Worm (Caenorhabditis elegans) whole organism, young adult: ENCODE results near the gene dph-7.
A peak's percentile ranks its signal among the peaks of the same experiment; 100 is the strongest.

Source experiments
- B0336.3 ChIP-seq: fragments of 200-800 bp; sonication (Bioruptor generic); IDR thresholded peaks from 2 replicates; pipeline ENCODE4 v1.3.6; 2022; ENCODE audit warnings: missing genetic modification characterization, missing compliant biosample characterization
- D2030.7 ChIP-seq: fragments of 200-800 bp; sonication (Bioruptor generic); IDR thresholded peaks from 2 replicates; pipeline ENCODE4 v1.3.6; 2022; ENCODE audit warnings: missing genetic modification reagents, missing genetic modification characterization, missing compliant biosample characterization
- F10E7.11 ChIP-seq: sonication (generic microtip); optimal IDR thresholded peaks from 2 replicates; lab custom pipeline; 2017; ENCODE audit warnings: mild to moderate bottlenecking, missing genetic modification characterization, moderate library complexity, missing compliant biosample characterization
- F22D6.2 ChIP-seq: sonication (generic microtip); optimal IDR thresholded peaks from 2 replicates; lab custom pipeline; 2016; ENCODE audit warnings: mild to moderate bottlenecking, missing genetic modification characterization, missing compliant biosample characterization
- F23B12.7 ChIP-seq: sonication (generic microtip); optimal IDR thresholded peaks from 2 replicates; lab custom pipeline; 2017; ENCODE audit warnings: missing genetic modification characterization, mild to moderate bottlenecking, missing compliant biosample characterization, antibody characterized with exemption, moderate library complexity; ENCODE audit not compliant: insufficient read depth
- F37B4.10 ChIP-seq: fragments of 200-800 bp; sonication (Bioruptor generic); IDR thresholded peaks from 2 replicates; pipeline ENCODE4 v1.3.6; 2022; ENCODE audit warnings: missing genetic modification characterization, missing compliant biosample characterization
- F39B2.1 ChIP-seq: fragments of 200-800 bp; sonication (Bioruptor generic); IDR thresholded peaks from 2 replicates; pipeline ENCODE4 v1.3.6; 2022; ENCODE audit warnings: missing genetic modification reagents, missing genetic modification characterization, missing compliant biosample characterization
- K11D2.4 ChIP-seq: fragments of 200-800 bp; sonication (Bioruptor generic); IDR thresholded peaks from 2 replicates; pipeline ENCODE4 v1.3.6; 2022; ENCODE audit warnings: missing genetic modification reagents, missing genetic modification characterization, missing compliant biosample characterization
- K12H6.12 ChIP-seq: fragments of 200-800 bp; sonication (Bioruptor generic); optimal IDR thresholded peaks from 2 replicates; lab custom pipeline; 2018; ENCODE audit warnings: mild to moderate bottlenecking, missing genetic modification characterization, missing compliant biosample characterization
- T26A5.8 ChIP-seq: sonication (generic microtip); optimal IDR thresholded peaks from 2 replicates; lab custom pipeline; 2016; ENCODE audit warnings: missing genetic modification characterization, missing compliant biosample characterization
- Y56A3A.18 ChIP-seq: fragments of 200-800 bp; sonication (Bioruptor generic); IDR thresholded peaks from 2 replicates; pipeline ENCODE4 v1.3.6; 2022; ENCODE audit warnings: missing genetic modification reagents, missing genetic modification characterization, missing compliant biosample characterization
- Y79H2A.3 ChIP-seq: fragments of 200-800 bp; sonication (Bioruptor generic); conservative IDR thresholded peaks from 2 replicates; pipeline ENCODE4 v1.3.6; 2022; ENCODE audit warnings: missing genetic modification reagents, missing genetic modification characterization, missing compliant biosample characterization
- aptf-2 ChIP-seq: fragments of 200-800 bp; sonication (Bioruptor generic); conservative IDR thresholded peaks from 2 replicates; pipeline ENCODE4 v1.3.6; 2022; ENCODE audit warnings: missing genetic modification reagents, missing genetic modification characterization, missing compliant biosample characterization
- aptf-3 ChIP-seq: fragments of 200-800 bp; sonication (Bioruptor generic); IDR thresholded peaks from 2 replicates; pipeline ENCODE4 v1.3.6; 2022; ENCODE audit warnings: missing genetic modification characterization, missing compliant biosample characterization
- atf-7 ChIP-seq: sonication (generic microtip); optimal IDR thresholded peaks from 2 replicates; lab custom pipeline; 2017; ENCODE audit warnings: mild to moderate bottlenecking, missing genetic modification characterization, missing compliant biosample characterization
- attf-5 ChIP-seq: fragments of 200-800 bp; sonication (Bioruptor generic); optimal IDR thresholded peaks from 2 replicates; lab custom pipeline; 2018; ENCODE audit warnings: mild to moderate bottlenecking, missing genetic modification characterization, missing compliant biosample characterization
- attf-6 ChIP-seq: fragments of 200-800 bp; sonication (Bioruptor generic); IDR thresholded peaks from 2 replicates; pipeline ENCODE4 v1.3.6; 2022; ENCODE audit warnings: missing genetic modification reagents, missing genetic modification characterization, missing compliant biosample characterization
- bed-2 ChIP-seq: fragments of 200-800 bp; sonication (Bioruptor generic); IDR thresholded peaks from 2 replicates; pipeline ENCODE4 v1.3.6; 2022; ENCODE audit warnings: missing genetic modification reagents, missing genetic modification characterization, missing compliant biosample characterization
- ccch-3 ChIP-seq: fragments of 200-800 bp; sonication (Bioruptor generic); optimal IDR thresholded peaks from 2 replicates; lab custom pipeline; 2018; ENCODE audit warnings: mild to moderate bottlenecking, missing genetic modification characterization, missing compliant biosample characterization
- cebp-1 ChIP-seq, 2 experiments: fragments of 200-800 bp in 1 of 2; sonication (Bioruptor generic) in 1 of 2; sonication (generic microtip) in 1 of 2; IDR thresholded peaks in 1 of 2; optimal IDR thresholded peaks in 1 of 2; 2 replicates each; pipeline versions ENCODE4 v1.3.6 to Lab custom; 2017 to 2022; ENCODE audit warnings: missing compliant biosample characterization in 2 of 2, missing genetic modification characterization in 2 of 2, mild to moderate bottlenecking in 1 of 2, missing genetic modification reagents in 1 of 2, moderate library complexity in 1 of 2
- ceh-100 ChIP-seq: fragments of 200-800 bp; sonication (Bioruptor generic); IDR thresholded peaks from 2 replicates; pipeline ENCODE4 v1.3.6; 2022; ENCODE audit warnings: missing genetic modification reagents, missing genetic modification characterization, missing compliant biosample characterization
- ceh-27 ChIP-seq: fragments of 200-800 bp; sonication (Bioruptor generic); optimal IDR thresholded peaks from 2 replicates; lab custom pipeline; 2018; ENCODE audit warnings: mild to moderate bottlenecking, missing genetic modification characterization, moderate library complexity, missing compliant biosample characterization
- ceh-40 ChIP-seq: fragments of 200-800 bp; sonication (Bioruptor generic); IDR thresholded peaks from 2 replicates; pipeline ENCODE4 v1.3.6; 2022; ENCODE audit warnings: missing genetic modification characterization, missing compliant biosample characterization
- ceh-91 ChIP-seq: fragments of 200-800 bp; sonication (Bioruptor generic); IDR thresholded peaks from 2 replicates; pipeline ENCODE4 v1.3.6; 2022; ENCODE audit warnings: missing genetic modification reagents, missing genetic modification characterization, missing compliant biosample characterization
- dox-1 ChIP-seq: fragments of 200-800 bp; sonication (Bioruptor generic); IDR thresholded peaks from 2 replicates; pipeline ENCODE4 v1.3.6; 2022; ENCODE audit warnings: missing genetic modification reagents, missing genetic modification characterization, missing compliant biosample characterization
- efl-1 ChIP-seq: fragments of 150-350 bp; optimal IDR thresholded peaks from 2 replicates; lab custom pipeline; 2014; ENCODE audit warnings: missing biosample characterization, missing genetic modification reagents, missing genetic modification characterization
- fkh-3 ChIP-seq: sonication (generic microtip); optimal IDR thresholded peaks from 2 replicates; lab custom pipeline; 2016; ENCODE audit warnings: mild to moderate bottlenecking, missing genetic modification characterization, missing compliant biosample characterization
- gei-17 ChIP-seq: fragments of 200-800 bp; sonication (Bioruptor generic); optimal IDR thresholded peaks from 2 replicates; lab custom pipeline; 2018; ENCODE audit warnings: mild to moderate bottlenecking, missing genetic modification characterization, missing compliant biosample characterization
- him-1 ChIP-seq: sonication (generic microtip); optimal IDR thresholded peaks from 2 replicates; lab custom pipeline; 2016; ENCODE audit warnings: missing genotype, missing genetic modification reagents, missing genetic modification characterization, missing compliant biosample characterization
- hlh-26 ChIP-seq: fragments of 200-800 bp; sonication (Bioruptor generic); conservative IDR thresholded peaks from 2 replicates; pipeline ENCODE4 v1.3.6; 2022; ENCODE audit warnings: missing genetic modification reagents, missing genetic modification characterization, missing compliant biosample characterization
- hrde-1 ChIP-seq: sonication (generic microtip); optimal IDR thresholded peaks from 2 replicates; lab custom pipeline; 2016; ENCODE audit warnings: missing genetic modification characterization, mild to moderate bottlenecking, missing compliant biosample characterization, moderate library complexity, missing genotype, missing genetic modification reagents, borderline replicate concordance
- hsf-1 ChIP-seq: fragments of 200-800 bp; sonication (Bioruptor generic); IDR thresholded peaks from 2 replicates; pipeline ENCODE4 v1.3.6; 2022; ENCODE audit warnings: missing genetic modification reagents, missing genetic modification characterization, missing compliant biosample characterization
- lag-1 ChIP-seq: fragments of 200-800 bp; sonication (Bioruptor generic); IDR thresholded peaks from 2 replicates; pipeline ENCODE4 v1.3.6; 2022; ENCODE audit warnings: missing genetic modification reagents, missing genetic modification characterization, missing compliant biosample characterization
- let-526 ChIP-seq: fragments of 200-800 bp; sonication (Bioruptor generic); IDR thresholded peaks from 2 replicates; pipeline ENCODE4 v1.3.6; 2022; ENCODE audit warnings: missing genetic modification reagents, missing genetic modification characterization, missing compliant biosample characterization
- lin-26 ChIP-seq: fragments of 200-800 bp; sonication (Bioruptor generic); IDR thresholded peaks from 2 replicates; pipeline ENCODE4 v1.3.6; 2022; ENCODE audit warnings: missing genetic modification reagents, missing genetic modification characterization, missing compliant biosample characterization
- lin-35 ChIP-seq, 3 experiments: fragments of 150-350 bp in 2 of 3; sonication (generic microtip) in 1 of 3; optimal IDR thresholded peaks; 2 replicates each; lab custom pipeline; 2014 to 2018; ENCODE audit warnings: missing biosample characterization in 3 of 3, missing genetic modification characterization in 3 of 3, missing genetic modification reagents in 3 of 3
- madf-10 ChIP-seq: sonication (generic microtip); optimal IDR thresholded peaks from 2 replicates; lab custom pipeline; 2016; ENCODE audit warnings: mild to moderate bottlenecking, missing genetic modification characterization, missing compliant biosample characterization
- mcd-1 ChIP-seq: fragments of 200-800 bp; sonication (Bioruptor generic); IDR thresholded peaks from 2 replicates; pipeline ENCODE4 v1.3.6; 2022; ENCODE audit warnings: missing genetic modification reagents, missing genetic modification characterization, missing compliant biosample characterization
- mel-28 ChIP-seq: sonication (generic microtip); optimal IDR thresholded peaks from 2 replicates; lab custom pipeline; 2016; ENCODE audit warnings: borderline replicate concordance, mild to moderate bottlenecking, missing genetic modification characterization, missing compliant biosample characterization
- nfya-2 ChIP-seq: fragments of 200-800 bp; sonication (Bioruptor generic); IDR thresholded peaks from 2 replicates; pipeline ENCODE4 v1.3.6; 2022; ENCODE audit warnings: missing genetic modification reagents, missing genetic modification characterization, missing compliant biosample characterization
- nhr-179 ChIP-seq: sonication (generic microtip); optimal IDR thresholded peaks from 2 replicates; lab custom pipeline; 2016; ENCODE audit warnings: mild to moderate bottlenecking, missing genetic modification characterization, missing compliant biosample characterization
- nhr-80 ChIP-seq: sonication (generic microtip); optimal IDR thresholded peaks from 2 replicates; lab custom pipeline; 2016; ENCODE audit warnings: missing genetic modification characterization, missing compliant biosample characterization
- pha-4 ChIP-seq: fragments of 150-350 bp; sonication (generic microtip); optimal IDR thresholded peaks from 2 replicates; lab custom pipeline; 2014; ENCODE audit warnings: missing biosample characterization, missing genetic modification reagents, missing genetic modification characterization
- snpc-1.3 ChIP-seq: sonication (generic microtip); optimal IDR thresholded peaks from 2 replicates; lab custom pipeline; 2017; ENCODE audit warnings: missing genetic modification characterization, mild to moderate bottlenecking, missing compliant biosample characterization, antibody characterized with exemption, moderate library complexity, missing genotype, missing genetic modification reagents; ENCODE audit not compliant: insufficient read depth
- tbp1 ChIP-seq: fragments of 200-800 bp; sonication (Bioruptor generic); optimal IDR thresholded peaks from 2 replicates; lab custom pipeline; 2018; ENCODE audit warnings: mild to moderate bottlenecking, missing genetic modification characterization, missing compliant biosample characterization
- unc-62 ChIP-seq: fragments of 150-350 bp; optimal IDR thresholded peaks from 2 replicates; lab custom pipeline; 2014; ENCODE audit warnings: missing biosample characterization, missing genetic modification reagents, missing genetic modification characterization
- zfh-2 ChIP-seq: fragments of 200-800 bp; sonication (Bioruptor generic); conservative IDR thresholded peaks from 2 replicates; pipeline ENCODE4 v1.3.6; 2022; ENCODE audit warnings: missing genetic modification reagents, missing genetic modification characterization, missing compliant biosample characterization
- ztf-18 ChIP-seq: sonication (generic microtip); optimal IDR thresholded peaks from 2 replicates; lab custom pipeline; 2016; ENCODE audit warnings: missing genotype, mild to moderate bottlenecking, missing genetic modification characterization, missing compliant biosample characterization
- ztf-26 ChIP-seq: sonication (generic microtip); optimal IDR thresholded peaks from 2 replicates; lab custom pipeline; 2017; ENCODE audit warnings: missing genetic modification characterization, missing compliant biosample characterization

dph-7 gene

ce11 chrIII:13275784-13276183 lies 39.1 kb upstream of the dph-7 start:
- peak; percentile 66 for TF ChIP-seq dox-1 (GFP tag; lab: Robert Waterston, UW)
- no peak for TF ChIP-seq ceh-40 (GFP tag; lab: Robert Waterston, UW)
- TF ChIP-seq nhr-80 = peak; percentile 37
- no peak for TF ChIP-seq Y79H2A.3
- TF ChIP-seq snpc-1.3 = no peak
- TF ChIP-seq D2030.7 (GFP tag; lab: Robert Waterston, UW) = no peak
- TF ChIP-seq lag-1 (GFP tag; lab: Robert Waterston, UW) = no peak
- no peak for TF ChIP-seq F23B12.7 (tag; lab: Kevin White, UChicago)
- no peak for TF ChIP-seq gei-17 (GFP tag; lab: Kevin White, UChicago)
- TF ChIP-seq ztf-18 (tag; lab: Kevin White, UChicago) = no peak
- no peak; the same call in 1 of the 2 replicates for TF ChIP-seq B0336.3
- TF ChIP-seq T26A5.8 (tag; lab: Kevin White, UChicago) = no peak
- TF ChIP-seq atf-7 (tag; lab: Kevin White, UChicago) = peak; percentile 27
- TF ChIP-seq lin-26 = 0 out of 2 replicates have a peak, but pooled peaks have one; percentile 29
- no peak for TF ChIP-seq him-1
- TF ChIP-seq unc-62 (GFP tag; lab: Kevin White, UChicago) = no peak
- TF ChIP-seq ccch-3 (GFP tag; lab: Kevin White, UChicago) = no peak
- no peak for TF ChIP-seq bed-2 (GFP tag; lab: Robert Waterston, UW)
- TF ChIP-seq ztf-26 = no peak
- 0 out of 2 replicates have a peak, but pooled peaks have one; percentile 45 for TF ChIP-seq K11D2.4 (GFP tag; lab: Robert Waterston, UW)
- TF ChIP-seq mel-28 (tag; lab: Kevin White, UChicago) = no peak
- TF ChIP-seq aptf-2 (GFP tag; lab: Robert Waterston, UW) = no peak
- peak in 1 of 3 experiments; percentile 58 for TF ChIP-seq lin-35 (GFP tag; optimal IDR thresholded peaks at IDR 0.05; lab: Kevin White, UChicago)
- TF ChIP-seq aptf-3 (GFP tag; lab: Robert Waterston, UW) = no peak
- no peak for TF ChIP-seq nhr-179
- peak; percentile 2 for TF ChIP-seq tbp1
- no peak for TF ChIP-seq let-526
- TF ChIP-seq zfh-2 = peak; percentile 94
- no peak for TF ChIP-seq F22D6.2 (tag; lab: Kevin White, UChicago)
- TF ChIP-seq hsf-1 (GFP tag; lab: Robert Waterston, UW) = no peak
- no peak for TF ChIP-seq ceh-91 (GFP tag; lab: Robert Waterston, UW)
- TF ChIP-seq madf-10 (tag; lab: Kevin White, UChicago) = peak; percentile 8
- peak; percentile 62 for TF ChIP-seq attf-5 (GFP tag; lab: Kevin White, UChicago)
- TF ChIP-seq cebp-1 (GFP tag; IDR thresholded peaks at IDR 0.05; lab: Robert Waterston, UW) = no peak
- peak; percentile 70 for TF ChIP-seq cebp-1 (tag; optimal IDR thresholded peaks at IDR 0.05; lab: Kevin White, UChicago)
- no peak for TF ChIP-seq Y56A3A.18 (GFP tag; lab: Robert Waterston, UW)
- no peak for TF ChIP-seq efl-1 (GFP tag; lab: Kevin White, UChicago)
- no peak for TF ChIP-seq pha-4 (tag; lab: Kevin White, UChicago)
- TF ChIP-seq F39B2.1 (GFP tag; lab: Robert Waterston, UW) = no peak
- TF ChIP-seq attf-6 = no peak
- TF ChIP-seq nfya-2 = no peak
- peak; percentile 61 for TF ChIP-seq ceh-27 (GFP tag; lab: Kevin White, UChicago)
- TF ChIP-seq hlh-26 = no peak
- TF ChIP-seq fkh-3 (tag; lab: Kevin White, UChicago) = no peak
- peak; percentile 48 for TF ChIP-seq mcd-1 (GFP tag; lab: Robert Waterston, UW)
- TF ChIP-seq F10E7.11 (tag; lab: Kevin White, UChicago) = no peak
- no peak for TF ChIP-seq F37B4.10
- TF ChIP-seq ceh-100 = 0 out of 2 replicates have a peak, but pooled peaks have one; percentile 9
- peak; percentile 68 for TF ChIP-seq K12H6.12 (tag; lab: Kevin White, UChicago)
- TF ChIP-seq hrde-1 = no peak
